Worm (Caenorhabditis elegans) whole organism, L4/young adult: ENCODE data around the gene Y14H12A.2.

Source experiments
- W03F9.2 ChIP-seq: fragments of 150-350 bp; optimal IDR thresholded peaks from 2 replicates; lab custom pipeline; 2014; ENCODE audit warnings: missing biosample characterization, missing genetic modification characterization
- dao-5 ChIP-seq: sonication (generic microtip); optimal IDR thresholded peaks from 2 replicates; lab custom pipeline; 2016; ENCODE audit warnings: missing genotype, missing genetic modification characterization, moderate library complexity, missing compliant biosample characterization
- him-1 ChIP-seq: sonication (generic microtip); optimal IDR thresholded peaks from 2 replicates; lab custom pipeline; 2016; ENCODE audit warnings: missing genotype, missing genetic modification reagents, missing genetic modification characterization, missing compliant biosample characterization

- TF ChIP-seq him-1 (tag; lab: Kevin White, UChicago) = no peak
- no peak for TF ChIP-seq dao-5 (tag; lab: Kevin White, UChicago)
- TF ChIP-seq W03F9.2 (tag; lab: Kevin White, UChicago) = no peak
Measured at ce11 chrII:3978198-3978597, 11.3 kb downstream of the Y14H12A.2 start.
